Worm (Caenorhabditis elegans) whole organism, young adult: ENCODE results near the gene vrp-1.
A peak's percentile ranks its signal among the peaks of the same experiment; 100 is the strongest.

Experiments used
- B0019.2 ChIP-seq: fragments of 200-800 bp; sonication (Bioruptor generic); conservative IDR thresholded peaks from 2 replicates; pipeline ENCODE4 v1.3.6; 2022; ENCODE audit warnings: missing genetic modification reagents, missing genetic modification characterization, missing compliant biosample characterization
- C06A6.2 ChIP-seq: fragments of 200-800 bp; sonication (Bioruptor generic); conservative IDR thresholded peaks from 2 replicates; pipeline ENCODE4 v1.3.6; 2022; ENCODE audit warnings: missing genetic modification characterization, missing compliant biosample characterization
- C17E4.6 ChIP-seq: fragments of 200-800 bp; sonication (Bioruptor generic); IDR thresholded peaks from 2 replicates; pipeline ENCODE4 v1.3.6; 2022; ENCODE audit warnings: missing genetic modification reagents, missing genetic modification characterization, missing compliant biosample characterization
- F10E7.11 ChIP-seq: sonication (generic microtip); optimal IDR thresholded peaks from 2 replicates; lab custom pipeline; 2017; ENCODE audit warnings: mild to moderate bottlenecking, missing genetic modification characterization, moderate library complexity, missing compliant biosample characterization
- F22D6.2 ChIP-seq: sonication (generic microtip); optimal IDR thresholded peaks from 2 replicates; lab custom pipeline; 2016; ENCODE audit warnings: mild to moderate bottlenecking, missing genetic modification characterization, missing compliant biosample characterization
- F33H1.4 ChIP-seq: fragments of 200-800 bp; sonication (Bioruptor generic); IDR thresholded peaks from 2 replicates; pipeline ENCODE4 v1.3.6; 2022; ENCODE audit warnings: missing genetic modification reagents, missing genetic modification characterization, missing compliant biosample characterization
- F39B2.1 ChIP-seq: fragments of 200-800 bp; sonication (Bioruptor generic); IDR thresholded peaks from 2 replicates; pipeline ENCODE4 v1.3.6; 2022; ENCODE audit warnings: missing genetic modification reagents, missing genetic modification characterization, missing compliant biosample characterization
- K11D2.4 ChIP-seq: fragments of 200-800 bp; sonication (Bioruptor generic); IDR thresholded peaks from 2 replicates; pipeline ENCODE4 v1.3.6; 2022; ENCODE audit warnings: missing genetic modification reagents, missing genetic modification characterization, missing compliant biosample characterization
- T07F8.4 ChIP-seq: sonication (generic microtip); optimal IDR thresholded peaks from 2 replicates; lab custom pipeline; 2016; ENCODE audit warnings: mild to moderate bottlenecking, missing genetic modification characterization, moderate library complexity, missing compliant biosample characterization
- Y56A3A.18 ChIP-seq: fragments of 200-800 bp; sonication (Bioruptor generic); IDR thresholded peaks from 2 replicates; pipeline ENCODE4 v1.3.6; 2022; ENCODE audit warnings: missing genetic modification reagents, missing genetic modification characterization, missing compliant biosample characterization
- Y67H2A.10 ChIP-seq: fragments of 200-800 bp; sonication (Bioruptor generic); conservative IDR thresholded peaks from 2 replicates; pipeline ENCODE4 v1.3.6; 2022; ENCODE audit warnings: missing genetic modification reagents, missing genetic modification characterization, missing compliant biosample characterization
- Y79H2A.3 ChIP-seq: fragments of 200-800 bp; sonication (Bioruptor generic); conservative IDR thresholded peaks from 2 replicates; pipeline ENCODE4 v1.3.6; 2022; ENCODE audit warnings: missing genetic modification reagents, missing genetic modification characterization, missing compliant biosample characterization
- Y95B8A.8 ChIP-seq: fragments of 200-800 bp; sonication (Bioruptor generic); IDR thresholded peaks from 2 replicates; pipeline ENCODE4 v1.3.6; 2022; ENCODE audit warnings: missing genetic modification reagents, missing genetic modification characterization, missing compliant biosample characterization
- aptf-3 ChIP-seq: fragments of 200-800 bp; sonication (Bioruptor generic); IDR thresholded peaks from 2 replicates; pipeline ENCODE4 v1.3.6; 2022; ENCODE audit warnings: missing genetic modification characterization, missing compliant biosample characterization
- attf-6 ChIP-seq: fragments of 200-800 bp; sonication (Bioruptor generic); IDR thresholded peaks from 2 replicates; pipeline ENCODE4 v1.3.6; 2022; ENCODE audit warnings: missing genetic modification reagents, missing genetic modification characterization, missing compliant biosample characterization
- ceh-27 ChIP-seq: fragments of 200-800 bp; sonication (Bioruptor generic); optimal IDR thresholded peaks from 2 replicates; lab custom pipeline; 2018; ENCODE audit warnings: mild to moderate bottlenecking, missing genetic modification characterization, moderate library complexity, missing compliant biosample characterization
- ceh-58 ChIP-seq: fragments of 200-800 bp; sonication (Bioruptor generic); IDR thresholded peaks from 2 replicates; pipeline ENCODE4 v1.3.6; 2022; ENCODE audit warnings: missing genetic modification characterization, missing compliant biosample characterization
- ceh-91 ChIP-seq: fragments of 200-800 bp; sonication (Bioruptor generic); IDR thresholded peaks from 2 replicates; pipeline ENCODE4 v1.3.6; 2022; ENCODE audit warnings: missing genetic modification reagents, missing genetic modification characterization, missing compliant biosample characterization
- chd-7 ChIP-seq: sonication (generic microtip); optimal IDR thresholded peaks from 2 replicates; lab custom pipeline; 2016; ENCODE audit warnings: mild to moderate bottlenecking, missing genetic modification characterization, moderate library complexity, missing compliant biosample characterization
- die-1 ChIP-seq: sonication (generic microtip); optimal IDR thresholded peaks from 2 replicates; lab custom pipeline; 2016; ENCODE audit warnings: missing genotype, mild to moderate bottlenecking, missing genetic modification characterization, missing compliant biosample characterization
- dox-1 ChIP-seq: fragments of 200-800 bp; sonication (Bioruptor generic); IDR thresholded peaks from 2 replicates; pipeline ENCODE4 v1.3.6; 2022; ENCODE audit warnings: missing genetic modification reagents, missing genetic modification characterization, missing compliant biosample characterization
- dpl-1 ChIP-seq: fragments of 150-350 bp; optimal IDR thresholded peaks from 2 replicates; lab custom pipeline; 2014; ENCODE audit warnings: missing biosample characterization, missing genetic modification reagents, missing genetic modification characterization
- efl-1 ChIP-seq: fragments of 150-350 bp; optimal IDR thresholded peaks from 2 replicates; lab custom pipeline; 2014; ENCODE audit warnings: missing biosample characterization, missing genetic modification reagents, missing genetic modification characterization
- hrde-1 ChIP-seq: sonication (generic microtip); optimal IDR thresholded peaks from 2 replicates; lab custom pipeline; 2016; ENCODE audit warnings: missing genetic modification characterization, mild to moderate bottlenecking, missing compliant biosample characterization, moderate library complexity, missing genotype, missing genetic modification reagents, borderline replicate concordance
- hsf-1 ChIP-seq: fragments of 200-800 bp; sonication (Bioruptor generic); IDR thresholded peaks from 2 replicates; pipeline ENCODE4 v1.3.6; 2022; ENCODE audit warnings: missing genetic modification reagents, missing genetic modification characterization, missing compliant biosample characterization
- lag-1 ChIP-seq: fragments of 200-800 bp; sonication (Bioruptor generic); IDR thresholded peaks from 2 replicates; pipeline ENCODE4 v1.3.6; 2022; ENCODE audit warnings: missing genetic modification reagents, missing genetic modification characterization, missing compliant biosample characterization
- let-607 ChIP-seq, 2 experiments: fragments of 200-800 bp in 1 of 2; sonication (Bioruptor generic) in 1 of 2; sonication (generic microtip) in 1 of 2; optimal IDR thresholded peaks; 2 replicates each; lab custom pipeline; 2016 to 2018; ENCODE audit warnings: mild to moderate bottlenecking in 2 of 2, missing compliant biosample characterization in 2 of 2, missing genetic modification characterization in 2 of 2, moderate library complexity in 2 of 2, missing genotype in 1 of 2
- lin-35 ChIP-seq, 3 experiments: fragments of 150-350 bp in 2 of 3; sonication (generic microtip) in 1 of 3; optimal IDR thresholded peaks; 2 replicates each; lab custom pipeline; 2014 to 2018; ENCODE audit warnings: missing biosample characterization in 3 of 3, missing genetic modification characterization in 3 of 3, missing genetic modification reagents in 3 of 3
- lin-54 ChIP-seq: fragments of 200-800 bp; sonication (Bioruptor generic); optimal IDR thresholded peaks from 2 replicates; lab custom pipeline; 2018; ENCODE audit warnings: mild to moderate bottlenecking, missing genetic modification characterization, missing compliant biosample characterization
- lsl-1 ChIP-seq: fragments of 200-800 bp; sonication (Bioruptor generic); optimal IDR thresholded peaks from 2 replicates; lab custom pipeline; 2018; ENCODE audit warnings: mild to moderate bottlenecking, missing genetic modification characterization, moderate library complexity, missing compliant biosample characterization
- madf-10 ChIP-seq: sonication (generic microtip); optimal IDR thresholded peaks from 2 replicates; lab custom pipeline; 2016; ENCODE audit warnings: mild to moderate bottlenecking, missing genetic modification characterization, missing compliant biosample characterization
- mcd-1 ChIP-seq: fragments of 200-800 bp; sonication (Bioruptor generic); IDR thresholded peaks from 2 replicates; pipeline ENCODE4 v1.3.6; 2022; ENCODE audit warnings: missing genetic modification reagents, missing genetic modification characterization, missing compliant biosample characterization
- mel-28 ChIP-seq: sonication (generic microtip); optimal IDR thresholded peaks from 2 replicates; lab custom pipeline; 2016; ENCODE audit warnings: borderline replicate concordance, mild to moderate bottlenecking, missing genetic modification characterization, missing compliant biosample characterization
- nfya-2 ChIP-seq: fragments of 200-800 bp; sonication (Bioruptor generic); IDR thresholded peaks from 2 replicates; pipeline ENCODE4 v1.3.6; 2022; ENCODE audit warnings: missing genetic modification reagents, missing genetic modification characterization, missing compliant biosample characterization
- nhr-120 ChIP-seq: fragments of 200-800 bp; sonication (Bioruptor generic); IDR thresholded peaks from 2 replicates; pipeline ENCODE4 v1.3.6; 2022; ENCODE audit warnings: missing genetic modification characterization, missing compliant biosample characterization
- nhr-90 ChIP-seq: sonication (generic microtip); optimal IDR thresholded peaks from 2 replicates; lab custom pipeline; 2016; ENCODE audit warnings: missing genotype, mild to moderate bottlenecking, missing genetic modification characterization, missing compliant biosample characterization
- rcor-1 ChIP-seq: fragments of 200-800 bp; sonication (Bioruptor generic); IDR thresholded peaks from 2 replicates; pipeline ENCODE4 v1.3.6; 2022; ENCODE audit warnings: missing genetic modification reagents, missing genetic modification characterization, missing compliant biosample characterization
- rec-8 ChIP-seq, 2 experiments: sonication (generic microtip); optimal IDR thresholded peaks; 2 replicates each; lab custom pipeline; 2016; ENCODE audit warnings: mild to moderate bottlenecking in 2 of 2, missing genetic modification characterization in 2 of 2, missing genetic modification reagents in 2 of 2, missing genotype in 2 of 2, missing biosample characterization in 1 of 2, missing compliant biosample characterization in 1 of 2, moderate library complexity in 1 of 2
- sea-2 ChIP-seq: fragments of 200-800 bp; sonication (Bioruptor generic); IDR thresholded peaks from 2 replicates; pipeline ENCODE4 v1.3.6; 2022; ENCODE audit warnings: missing genetic modification characterization, missing compliant biosample characterization
- snpc-3.4 ChIP-seq: sonication (generic microtip); optimal IDR thresholded peaks from 2 replicates; lab custom pipeline; 2017; ENCODE audit warnings: missing genetic modification characterization, mild to moderate bottlenecking, missing compliant biosample characterization, antibody characterized with exemption, moderate library complexity, missing genotype, missing genetic modification reagents
- sptf-2 ChIP-seq: fragments of 200-800 bp; sonication (Bioruptor generic); optimal IDR thresholded peaks from 2 replicates; lab custom pipeline; 2018; ENCODE audit warnings: mild to moderate bottlenecking, missing genetic modification characterization, missing compliant biosample characterization
- tbp1 ChIP-seq: fragments of 200-800 bp; sonication (Bioruptor generic); optimal IDR thresholded peaks from 2 replicates; lab custom pipeline; 2018; ENCODE audit warnings: mild to moderate bottlenecking, missing genetic modification characterization, missing compliant biosample characterization
- tlf-1 ChIP-seq: fragments of 200-800 bp; sonication (Bioruptor generic); optimal IDR thresholded peaks from 2 replicates; lab custom pipeline; 2018; ENCODE audit warnings: mild to moderate bottlenecking, missing genetic modification characterization, missing compliant biosample characterization
- unc-130 ChIP-seq: sonication (generic microtip); optimal IDR thresholded peaks from 2 replicates; lab custom pipeline; 2016; ENCODE audit warnings: missing genetic modification reagents, missing genetic modification characterization, missing compliant biosample characterization
- ztf-22 ChIP-seq: fragments of 200-800 bp; sonication (Bioruptor generic); optimal IDR thresholded peaks from 2 replicates; lab custom pipeline; 2018; ENCODE audit warnings: mild to moderate bottlenecking, missing genetic modification characterization, moderate library complexity, missing compliant biosample characterization

vrp-1 gene

DNA sequence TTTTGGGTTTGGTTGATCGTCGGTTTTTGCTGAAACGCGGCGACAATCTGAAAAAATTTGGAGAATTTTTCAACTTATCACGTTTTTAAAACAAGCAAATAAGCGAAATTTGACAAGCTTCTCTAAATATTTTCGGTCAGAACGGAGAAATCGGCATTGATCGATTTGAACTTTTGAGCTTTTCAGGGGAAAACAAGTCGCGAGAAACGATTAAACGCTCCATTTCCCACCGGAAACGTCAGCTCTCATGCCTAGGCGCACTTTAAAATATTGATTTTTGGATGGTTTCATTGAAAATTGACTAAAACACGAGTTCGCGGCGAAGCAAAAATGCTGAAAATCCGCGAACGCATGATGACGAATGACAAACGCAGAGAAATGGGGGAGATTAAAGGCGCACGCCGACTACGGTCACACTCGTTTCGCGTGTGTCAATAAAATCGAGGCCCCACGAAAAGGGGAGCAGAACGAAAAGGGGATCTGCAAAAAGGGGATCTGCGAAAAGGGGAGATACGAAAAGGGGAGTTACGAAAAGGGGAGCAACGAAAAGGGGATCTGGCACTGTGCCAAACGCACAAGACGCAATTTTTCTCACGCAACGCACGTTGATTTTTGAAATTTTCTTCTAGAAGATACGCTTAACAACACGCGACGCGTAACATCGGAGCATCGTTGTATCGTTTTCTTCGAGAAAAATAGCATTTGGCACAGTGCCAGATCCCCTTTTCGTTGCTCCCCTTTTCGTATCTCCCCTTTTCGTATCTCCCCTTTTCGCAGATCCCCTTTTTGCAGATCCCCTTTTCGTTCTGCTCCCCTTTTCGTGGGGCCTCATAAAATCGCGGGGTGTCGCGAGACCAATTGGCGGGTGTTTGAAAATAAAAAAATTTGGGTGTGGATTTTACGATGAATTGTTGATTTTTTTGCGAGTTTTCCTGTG lies 37.9 kb downstream of the vrp-1 start, which contains the start of gene eel-1 (continued):
- TF ChIP-seq dox-1 (GFP tag; lab: Robert Waterston, UW): peak; percentile 99
- peak; percentile 100 for TF ChIP-seq F33H1.4 (GFP tag; lab: Robert Waterston, UW)
- TF ChIP-seq nhr-120 (GFP tag; lab: Robert Waterston, UW): peak; percentile 97
- TF ChIP-seq madf-10 (tag; lab: Kevin White, UChicago): peak; percentile 94
- TF ChIP-seq hsf-1: peak; percentile 92
- TF ChIP-seq C17E4.6 (GFP tag; lab: Robert Waterston, UW): peak; percentile 98
- TF ChIP-seq rcor-1 (GFP tag; lab: Robert Waterston, UW): peak; percentile 99
- peak; percentile 72; the same call in 1 of the 2 replicates for TF ChIP-seq F39B2.1 (GFP tag; lab: Robert Waterston, UW)
- TF ChIP-seq die-1 (tag; lab: Kevin White, UChicago): peak; percentile 75
- TF ChIP-seq dpl-1 (GFP tag; lab: Kevin White, UChicago): peak; percentile 86
- peak; percentile 99 for TF ChIP-seq Y95B8A.8 (GFP tag; lab: Robert Waterston, UW)
- peak; percentile 98 for TF ChIP-seq ceh-91 (GFP tag; lab: Robert Waterston, UW)
- TF ChIP-seq Y56A3A.18 (GFP tag; lab: Robert Waterston, UW): peak; percentile 98
- peak; percentile 83 for TF ChIP-seq F22D6.2 (tag; lab: Kevin White, UChicago)
- peak; percentile 96 for TF ChIP-seq B0019.2 (GFP tag; lab: Robert Waterston, UW)
- peak; percentile 95 for TF ChIP-seq lsl-1 (GFP tag; lab: Kevin White, UChicago)
- peak; percentile 55 for TF ChIP-seq mel-28
- peak; percentile 94 for TF ChIP-seq tlf-1
- TF ChIP-seq nfya-2 (GFP tag; lab: Robert Waterston, UW): 0 out of 2 replicates have a peak, but pooled peaks have one; percentile 82
- peak; percentile 92 for TF ChIP-seq chd-7 (tag; lab: Kevin White, UChicago)
- peak; percentile 97 for TF ChIP-seq lin-54 (GFP tag; lab: Kevin White, UChicago)
- peak; percentile 95 for TF ChIP-seq C06A6.2 (GFP tag; lab: Robert Waterston, UW)
- peak; percentile 72 for TF ChIP-seq nhr-90 (tag; lab: Kevin White, UChicago)
- TF ChIP-seq sptf-2: peak; percentile 35
- peak; percentile 99 for TF ChIP-seq Y79H2A.3 (GFP tag; lab: Robert Waterston, UW)
- TF ChIP-seq attf-6 (GFP tag; lab: Robert Waterston, UW): peak; percentile 88
- TF ChIP-seq tbp1 (GFP tag; lab: Kevin White, UChicago): peak; percentile 74
- TF ChIP-seq unc-130: peak; percentile 92
- TF ChIP-seq mcd-1: peak; percentile 98
- peak; percentile 74 to 86 for TF ChIP-seq let-607 (tag; optimal IDR thresholded peaks at IDR 0.05; lab: Kevin White, UChicago)
- TF ChIP-seq aptf-3 (GFP tag; lab: Robert Waterston, UW): peak; percentile 97
- peak; percentile 68 for TF ChIP-seq F10E7.11 (tag; lab: Kevin White, UChicago)
- peak; percentile 76 for TF ChIP-seq snpc-3.4 (tag; lab: Kevin White, UChicago)
- peak; percentile 90; the same call in 1 of the 2 replicates for TF ChIP-seq lag-1 (GFP tag; lab: Robert Waterston, UW)
- peak in 2 of 3 experiments; percentile 84 to 95 for TF ChIP-seq lin-35 (GFP tag; optimal IDR thresholded peaks at IDR 0.05; lab: Kevin White, UChicago)
- peak; percentile 83 for TF ChIP-seq ztf-22 (GFP tag; lab: Kevin White, UChicago)
- TF ChIP-seq ceh-27 (GFP tag; lab: Kevin White, UChicago): peak; percentile 95
- peak; percentile 53 for TF ChIP-seq hrde-1 (tag; lab: Kevin White, UChicago)
- peak; percentile 96 for TF ChIP-seq Y67H2A.10 (GFP tag; lab: Robert Waterston, UW)
- TF ChIP-seq T07F8.4 (tag; lab: Kevin White, UChicago): peak; percentile 85
- TF ChIP-seq rec-8 (tag; optimal IDR thresholded peaks at IDR 0.05; lab: Kevin White, UChicago): peak; percentile 46 to 87
- peak; percentile 96 for TF ChIP-seq sea-2 (GFP tag; lab: Robert Waterston, UW)
- peak; percentile 83 for TF ChIP-seq efl-1
- TF ChIP-seq K11D2.4 (GFP tag; lab: Robert Waterston, UW): peak; percentile 99
- peak; percentile 95 for TF ChIP-seq ceh-58 (GFP tag; lab: Robert Waterston, UW)
